Worm (Caenorhabditis elegans) whole organism, dauer: ENCODE data around the gene F09C6.11.

Source experiments
- unc-62 ChIP-seq: sonication (generic microtip); optimal IDR thresholded peaks from 2 replicates; lab custom pipeline; 2017; ENCODE audit warnings: missing biosample characterization, missing genetic modification reagents, missing genetic modification characterization

F09C6.11 gene

ce11 chrV:16882260-16882918, at the start of gene F09C6.11, which contains the start of gene F09C6.12:
Gene F09C6.11 (minus strand): TSS chrV:16882310.
Gene F09C6.12 (plus strand): TSS chrV:16882868.
- no peak for TF ChIP-seq unc-62 (GFP tag; lab: Kevin White, UChicago)

ce11 chrV:16927345-16927744, 45.2 kb upstream of the F09C6.11 start, which contains the start of gene Y102A5C.36:
Gene Y102A5C.36 (minus strand): TSS chrV:16927445.
- TF ChIP-seq unc-62 (GFP tag; lab: Kevin White, UChicago), result no peak

ce11 chrV:16921952-16922351, 39.8 kb upstream of the F09C6.11 start, which contains the start of gene Y102A5C.4:
Gene Y102A5C.4 (plus strand): TSS chrV:16922252.
- no peak for TF ChIP-seq unc-62 (GFP tag; lab: Kevin White, UChicago)

DNA sequence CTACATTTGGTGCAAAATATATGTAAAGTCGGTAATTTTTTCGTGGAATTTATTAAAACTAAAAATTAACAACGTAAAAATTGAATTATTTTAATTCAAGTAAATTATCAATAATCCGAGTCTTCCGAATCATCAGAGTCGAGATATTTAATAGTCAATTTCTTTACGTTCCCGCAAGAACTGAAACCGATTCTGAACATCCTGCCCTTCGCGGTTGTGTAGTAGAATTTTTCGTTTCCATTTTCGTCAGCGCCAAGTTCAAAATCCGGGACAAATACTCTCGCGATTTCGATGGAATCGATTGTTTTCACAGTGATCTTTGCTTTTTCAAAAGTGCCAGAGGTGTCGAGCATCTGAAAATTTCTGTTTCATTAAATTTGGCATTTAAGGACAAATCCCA, 37.6 kb upstream of the F09C6.11 start:
- no peak for TF ChIP-seq unc-62 (GFP tag; lab: Kevin White, UChicago)

DNA sequence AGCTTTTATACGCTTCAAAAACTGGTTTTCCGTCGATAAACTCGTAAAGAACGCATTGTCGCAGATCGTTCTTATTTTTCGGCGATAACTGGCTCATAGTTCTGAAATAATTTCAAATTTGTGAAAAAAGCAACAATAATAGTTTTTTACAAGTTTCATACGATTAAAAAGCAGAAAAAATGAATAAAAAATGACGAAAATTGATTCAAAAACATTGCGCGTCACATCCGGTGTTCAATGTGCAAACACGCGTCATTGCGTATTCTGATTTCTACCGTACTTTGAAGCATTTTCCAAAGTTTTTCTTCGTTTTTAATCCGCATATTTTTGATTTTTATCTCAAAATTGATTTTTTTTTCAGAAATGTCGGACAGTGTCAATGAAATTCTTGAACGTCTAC, 36.3 kb upstream of the F09C6.11 start, which contains the start of the genes fbxa-206 and Y102A5C.2:
fbxa-206 (minus strand) TSS at position 101 of the 400 bp plus-strand sequence.
Y102A5C.2 (plus strand) TSS at position 354 of the 400 bp plus-strand sequence.
- TF ChIP-seq unc-62 (GFP tag; lab: Kevin White, UChicago), result no peak

ce11 chrV:16916079-16916478, 34.0 kb upstream of the F09C6.11 start, which contains the start of gene F09C6.10:
Gene F09C6.10 (minus strand): TSS chrV:16916179.
- TF ChIP-seq unc-62 (GFP tag; lab: Kevin White, UChicago), result no peak

DNA sequence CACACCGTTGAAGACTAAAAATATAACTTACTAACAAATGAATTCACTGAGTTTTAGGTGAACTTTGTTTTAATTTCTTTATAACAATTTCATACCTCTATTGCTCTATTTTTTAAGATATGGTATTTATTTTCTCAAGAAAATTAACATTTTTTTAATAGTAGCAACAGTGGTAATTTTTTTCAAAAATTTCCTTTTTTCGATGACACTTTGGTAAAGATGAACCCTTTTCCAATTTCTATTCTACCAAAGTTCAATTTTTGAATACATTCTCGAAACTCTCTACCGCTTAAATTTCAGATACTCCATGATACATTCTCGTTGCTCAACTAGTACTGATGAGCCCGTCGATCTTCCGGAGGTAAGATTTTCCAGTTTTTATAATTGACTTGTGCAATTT, 29.8 kb upstream of the F09C6.11 start, which contains the start of gene nhr-116:
nhr-116 (plus strand) TSS at position 301 of the 400 bp plus-strand sequence.
- no peak for TF ChIP-seq unc-62 (GFP tag; lab: Kevin White, UChicago)

ce11 chrV:16911294-16911693, 29.2 kb upstream of the F09C6.11 start:
- TF ChIP-seq unc-62 (GFP tag; lab: Kevin White, UChicago), result no peak

- no peak for TF ChIP-seq unc-62 (GFP tag; lab: Kevin White, UChicago)
Measured at ce11 chrV:16910864-16911263, 28.8 kb upstream of the F09C6.11 start.

ce11 chrV:16909871-16910270, 27.8 kb upstream of the F09C6.11 start, which contains the start of gene F09C6.16:
Gene F09C6.16 (minus strand): TSS chrV:16909971.
- no peak for TF ChIP-seq unc-62 (GFP tag; lab: Kevin White, UChicago)

DNA sequence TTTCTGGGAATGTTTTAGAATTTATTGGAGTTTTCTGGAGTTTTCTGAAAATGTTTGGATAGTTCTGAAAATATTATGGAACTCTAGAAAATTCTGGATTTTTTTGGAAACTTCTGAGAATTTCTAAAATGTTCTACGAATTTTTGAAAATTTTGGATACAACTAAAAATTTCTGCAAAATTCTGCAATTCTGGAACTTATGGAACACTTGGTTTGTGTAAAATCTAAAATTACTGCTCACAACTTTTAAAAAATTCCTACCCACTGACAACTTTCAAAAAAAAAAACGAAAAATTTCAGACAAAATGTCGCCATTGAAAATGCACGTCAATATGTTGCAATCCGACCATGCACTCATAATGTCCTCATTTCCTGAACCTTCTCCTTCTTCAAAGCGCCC, 22.5 kb upstream of the F09C6.11 start, which contains the start of gene nhr-262:
nhr-262 (plus strand) TSS at position 301 of the 400 bp plus-strand sequence.
- no peak for TF ChIP-seq unc-62 (GFP tag; lab: Kevin White, UChicago)

DNA sequence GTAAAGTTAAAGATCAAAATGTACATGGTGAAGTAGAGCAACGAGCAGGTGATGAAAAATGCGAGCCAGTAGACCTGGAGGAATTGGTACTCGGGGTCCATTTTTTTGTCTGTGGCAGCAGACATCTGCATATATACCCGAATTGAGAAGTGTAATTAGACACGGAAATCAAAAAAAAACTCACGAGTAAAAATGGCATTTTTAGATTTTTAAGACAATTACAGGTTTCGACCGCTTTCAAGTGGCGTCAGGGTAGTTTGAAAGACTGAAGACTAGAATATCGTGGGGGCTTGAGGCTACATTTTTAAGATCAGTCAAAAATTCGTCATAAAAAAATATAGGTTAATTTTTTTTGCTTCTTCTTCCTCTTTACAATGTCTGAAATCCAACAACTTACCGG, 20.6 kb upstream of the F09C6.11 start, which contains the start of gene srd-68:
srd-68 (minus strand) TSS at position 101 of the 400 bp plus-strand sequence.
- no peak for TF ChIP-seq unc-62 (GFP tag; lab: Kevin White, UChicago)

DNA sequence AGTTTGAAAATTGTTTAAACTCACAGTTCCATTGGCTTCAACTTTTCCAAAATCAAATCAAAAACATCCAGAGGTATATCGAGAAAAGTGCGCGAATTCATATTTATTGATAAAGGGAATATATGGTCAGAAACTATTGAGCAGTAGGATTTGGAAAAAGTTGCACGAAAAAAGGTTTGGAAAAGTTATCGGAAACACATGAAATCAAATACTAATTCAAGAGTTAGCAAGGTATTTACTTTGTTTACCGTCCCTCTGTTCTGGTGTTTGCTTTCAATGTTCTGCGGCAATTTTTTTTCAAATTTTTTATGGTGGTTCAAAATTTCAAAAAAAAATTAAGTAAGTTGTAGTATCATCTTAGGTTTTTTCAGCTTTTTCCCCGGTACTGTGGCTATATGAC, 17.2 kb upstream of the F09C6.11 start, which contains the start of gene fbxa-45:
fbxa-45 (minus strand) TSS at position 101 of the 400 bp plus-strand sequence.
- no peak for TF ChIP-seq unc-62 (GFP tag; lab: Kevin White, UChicago)

DNA sequence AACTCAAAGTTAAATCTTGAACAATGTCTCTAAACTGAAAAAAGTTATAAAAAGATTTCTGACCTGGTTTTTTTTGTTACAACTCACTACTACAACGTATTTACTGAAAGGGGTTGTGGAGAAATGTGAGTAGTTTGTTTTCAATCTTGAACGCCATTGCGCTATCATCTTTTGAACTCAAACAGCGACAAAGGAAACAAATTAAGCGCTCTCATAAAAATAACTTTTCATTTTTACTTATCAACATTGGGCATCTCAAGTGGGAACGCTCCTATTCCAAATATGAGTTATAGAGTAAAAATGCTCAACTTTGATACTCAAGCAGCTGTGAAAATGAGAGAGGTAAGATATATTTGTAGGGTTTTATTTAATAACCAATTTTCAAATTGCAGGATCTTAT, 11.3 kb upstream of the F09C6.11 start, which contains the start of gene F09C6.15:
F09C6.15 (plus strand) TSS at position 301 of the 400 bp plus-strand sequence.
- no peak for TF ChIP-seq unc-62 (GFP tag; lab: Kevin White, UChicago)

- TF ChIP-seq unc-62 (GFP tag; lab: Kevin White, UChicago), result no peak
Measured at ce11 chrV:16888788-16889325, 6.7 kb upstream of the F09C6.11 start, which contains the start of the genes ifas-2 and fbxa-44. Gene ifas-2 (minus strand): TSS chrV:16888888. Gene fbxa-44 (plus strand): TSS chrV:16889275.

DNA sequence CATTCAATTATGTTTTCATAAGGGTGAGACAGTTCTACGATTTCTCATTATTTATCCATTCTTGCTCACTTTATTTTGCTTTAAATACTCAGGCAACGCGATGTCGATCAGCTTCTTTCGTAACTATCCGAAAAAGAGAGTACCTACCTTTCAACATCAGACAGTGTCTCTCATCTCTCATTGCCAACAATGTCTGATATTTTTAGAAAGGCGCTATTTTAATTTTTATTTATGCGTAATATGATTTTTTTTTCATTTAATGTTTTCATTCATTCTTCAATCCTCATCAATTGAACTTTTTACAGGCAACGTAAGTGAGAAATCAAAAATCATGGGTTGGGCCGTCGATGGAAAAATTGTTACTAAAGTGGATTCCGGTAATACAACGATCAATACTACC, 2.6 kb upstream of the F09C6.11 start, which contains the start of gene F09C6.13:
F09C6.13 (plus strand) TSS at position 301 of the 400 bp plus-strand sequence.
- no peak for TF ChIP-seq unc-62 (GFP tag; lab: Kevin White, UChicago)
